Worm (Caenorhabditis elegans) whole organism, L3 larva: ENCODE results near the gene nhr-181.

ENCODE experiments used
- ceh-82 ChIP-seq: fragments of 150-350 bp; optimal IDR thresholded peaks from 2 replicates; lab custom pipeline; 2014; ENCODE audit warnings: missing biosample characterization, missing genetic modification characterization
- ceh-9 ChIP-seq: sonication (generic microtip); optimal IDR thresholded peaks from 2 replicates; lab custom pipeline; 2018; ENCODE audit warnings: missing biosample characterization, missing genetic modification characterization
- nhr-28 ChIP-seq: fragments of 150-350 bp; optimal IDR thresholded peaks from 2 replicates; lab custom pipeline; 2014; ENCODE audit warnings: missing biosample characterization, missing genetic modification characterization
- nhr-67 ChIP-seq: fragments of 150-350 bp; optimal IDR thresholded peaks from 2 replicates; lab custom pipeline; 2014; ENCODE audit warnings: missing biosample characterization, missing genetic modification characterization

- TF ChIP-seq ceh-82 (tag; lab: Kevin White, UChicago) = no peak
- no peak for TF ChIP-seq nhr-28
- no peak for TF ChIP-seq nhr-67 (tag; lab: Kevin White, UChicago)
- TF ChIP-seq ceh-9 (tag; lab: Kevin White, UChicago) = no peak
These were observed 15.0 kb downstream of the nhr-181 start, which contains the start of gene clc-18 for ce11 chrV:4109873-4110272.
